Worm (Caenorhabditis elegans): ENCODE results near the gene B0432.14.

Gene B0432.14

DNA sequence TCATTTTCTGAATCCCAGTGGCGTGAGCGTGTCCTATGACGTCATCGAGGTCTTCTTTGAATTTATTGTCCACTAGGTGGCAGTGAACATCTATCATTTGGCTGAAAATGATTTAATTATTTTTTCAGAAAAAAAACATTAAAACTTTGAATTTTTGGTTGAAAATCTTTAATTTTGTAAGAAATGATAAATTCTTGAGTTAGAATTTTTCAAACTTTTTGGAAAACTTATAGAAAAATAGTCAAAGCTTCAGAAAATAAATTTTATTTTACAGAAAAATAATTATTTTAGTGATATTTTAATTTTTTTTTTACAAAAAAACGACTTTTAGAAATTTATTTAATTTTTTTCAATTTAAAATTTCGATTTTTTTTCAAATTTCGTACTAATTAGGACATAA lies 14.5 kb downstream of the B0432.14 start, which contains the start of gene B0432.8:
Gene B0432.8 (minus strand): TSS at position 101 of the 400 bp plus-strand sequence.
- TF ChIP-seq dao-5 (tag; optimal IDR thresholded peaks at IDR 0.05) (no peak), him-1 (tag; optimal IDR thresholded peaks at IDR 0.05) (no peak), W03F9.2 (tag; optimal IDR thresholded peaks at IDR 0.05) (no peak)

DNA sequence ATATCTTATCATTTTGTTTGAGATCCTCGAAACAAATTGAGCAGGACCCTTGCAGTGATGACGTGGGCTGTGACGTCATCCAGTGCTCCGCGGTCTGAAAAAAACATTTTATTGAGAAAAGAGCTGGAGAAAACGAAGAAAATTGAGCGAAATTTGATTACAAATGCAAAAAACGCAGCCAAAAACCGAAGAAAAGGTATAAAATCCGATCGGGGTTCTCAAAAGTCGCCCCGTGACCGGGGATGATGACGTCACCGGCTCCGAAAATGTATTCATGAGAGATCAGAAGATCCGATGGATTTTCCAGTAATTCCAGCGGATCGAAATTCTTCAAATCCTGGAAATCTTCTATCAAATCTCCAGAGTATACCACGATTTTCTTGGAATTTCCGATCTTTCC lies 18.3 kb downstream of the B0432.14 start, which contains the start of gene trul-1:
Gene trul-1 (minus strand): TSS at position 101 of the 400 bp plus-strand sequence.
- TF ChIP-seq W03F9.2 (tag; optimal IDR thresholded peaks at IDR 0.05): no peak
- TF ChIP-seq him-1 (tag; optimal IDR thresholded peaks at IDR 0.05): no peak
- TF ChIP-seq dao-5 (tag; optimal IDR thresholded peaks at IDR 0.05): no peak

- TF ChIP-seq W03F9.2 (tag; optimal IDR thresholded peaks at IDR 0.05): no peak
- no peak for TF ChIP-seq him-1 (tag; optimal IDR thresholded peaks at IDR 0.05)
- no peak for TF ChIP-seq dao-5 (tag; optimal IDR thresholded peaks at IDR 0.05)
Observed at ce11 chrII:283594-283993, 19.4 kb downstream of the B0432.14 start, which contains the start of gene B0432.9. Gene B0432.9 (minus strand): TSS chrII:283694.

- TF ChIP-seq him-1 (tag; optimal IDR thresholded peaks at IDR 0.05) (no peak), W03F9.2 (tag; optimal IDR thresholded peaks at IDR 0.05) (peak; percentile 84)
Observed at ce11 chrII:285627-286550, 21.7 kb downstream of the B0432.14 start, which contains the start of gene B0432.10. Gene B0432.10 (minus strand): TSS chrII:286275.

DNA sequence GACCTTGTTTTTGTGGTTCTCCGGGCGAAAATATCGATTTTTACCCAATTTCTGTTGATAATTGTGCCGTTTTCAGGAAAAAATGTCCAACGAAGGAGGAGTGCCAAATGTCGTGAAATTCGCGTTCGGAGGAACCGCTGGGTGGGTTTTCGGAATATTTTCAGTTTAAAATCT lies 22.3 kb downstream of the B0432.14 start, which contains the start of gene misc-1:
Gene misc-1 (plus strand): TSS at position 75 of the 174 bp plus-strand sequence.
- TF ChIP-seq W03F9.2 (tag; optimal IDR thresholded peaks at IDR 0.05) (no peak), him-1 (tag; optimal IDR thresholded peaks at IDR 0.05) (no peak), dao-5 (tag; optimal IDR thresholded peaks at IDR 0.05) (no peak)

DNA sequence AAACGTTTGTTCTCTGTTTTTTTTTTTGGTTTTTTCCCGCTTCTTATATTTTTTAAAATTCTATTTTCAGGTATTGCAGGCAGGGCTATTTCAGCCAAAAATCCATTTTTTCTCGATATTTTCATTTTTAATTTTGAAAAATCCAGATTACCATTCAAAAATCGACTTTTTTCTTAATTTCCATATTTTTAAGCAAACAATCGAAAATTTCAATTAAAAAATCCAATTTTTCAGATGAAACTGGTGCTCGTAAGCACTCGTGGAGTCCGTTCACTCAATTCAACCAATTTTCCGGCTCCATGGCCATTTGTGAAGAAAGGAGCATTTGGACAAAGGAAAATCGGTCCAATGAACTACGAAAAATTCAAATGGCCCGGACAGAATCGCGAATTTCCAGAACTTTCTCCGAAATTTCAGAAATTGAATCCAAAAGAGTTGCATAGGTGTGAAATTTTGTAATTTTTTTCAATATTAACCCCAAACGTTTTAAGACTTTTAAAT lies 24.6 kb downstream of the B0432.14 start, which contains the start of gene mrpl-41:
Gene mrpl-41 (plus strand): TSS at position 235 of the 501 bp plus-strand sequence.
- TF ChIP-seq him-1 (tag; optimal IDR thresholded peaks at IDR 0.05): no peak
- no peak for TF ChIP-seq W03F9.2 (tag; optimal IDR thresholded peaks at IDR 0.05)

ce11 chrII:290282-290681 lies 26.1 kb downstream of the B0432.14 start, which contains the start of gene djr-1.1:
Gene djr-1.1 (plus strand): TSS chrII:290582.
- no peak for TF ChIP-seq him-1 (tag; optimal IDR thresholded peaks at IDR 0.05)
- no peak for TF ChIP-seq dao-5 (tag; optimal IDR thresholded peaks at IDR 0.05)
- TF ChIP-seq W03F9.2 (tag; optimal IDR thresholded peaks at IDR 0.05): no peak

DNA sequence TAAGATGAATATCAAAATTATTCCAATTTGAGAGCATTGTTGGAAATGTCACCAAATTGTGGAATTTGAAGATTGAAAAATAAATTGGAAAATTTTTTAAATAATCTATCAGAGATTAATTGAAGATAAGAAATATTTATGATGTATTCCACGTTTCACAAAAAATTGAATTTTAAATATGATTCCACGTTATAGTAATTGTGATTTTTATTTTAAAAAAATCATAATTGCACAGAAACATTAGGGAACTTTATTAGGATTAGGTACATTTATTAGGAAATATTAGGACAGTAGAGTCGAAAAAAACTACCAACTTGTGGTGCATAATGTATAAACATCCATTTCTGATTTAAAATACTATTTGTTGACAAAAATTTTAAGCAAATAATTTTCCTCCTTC lies 30.5 kb downstream of the B0432.14 start, which contains the start of gene B0432.11:
Gene B0432.11 (minus strand): TSS at position 101 of the 400 bp plus-strand sequence.
- TF ChIP-seq W03F9.2 (tag; optimal IDR thresholded peaks at IDR 0.05) (no peak), him-1 (tag; optimal IDR thresholded peaks at IDR 0.05) (no peak)

DNA sequence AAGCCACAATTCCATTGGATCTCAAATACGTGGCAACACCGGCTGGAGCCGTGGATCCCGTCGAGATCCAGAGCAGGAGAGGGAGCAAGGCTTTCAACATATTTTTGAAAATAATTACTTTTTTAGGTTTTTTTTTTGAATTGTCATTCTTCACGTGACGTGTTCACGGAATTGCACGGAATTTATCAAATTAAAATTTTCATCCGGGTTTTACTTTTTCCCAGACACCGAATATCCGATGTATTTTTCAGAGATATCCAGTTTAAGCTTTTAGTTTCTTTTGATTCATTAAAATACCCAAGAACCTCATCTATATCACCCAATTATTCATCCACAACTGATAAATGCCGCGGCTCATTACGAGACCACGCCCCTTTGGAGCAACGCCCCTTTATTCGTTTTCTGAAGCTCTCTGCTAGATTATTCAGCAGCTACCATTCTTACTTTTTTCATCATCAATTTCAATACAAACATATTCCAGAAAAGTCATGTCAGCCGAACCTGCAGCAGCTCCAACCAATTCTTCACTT lies 32.8 kb downstream of the B0432.14 start, which contains the start of the genes clec-117 and B0432.1:
Gene clec-117 (minus strand): TSS at position 101 of the 530 bp plus-strand sequence.
Gene B0432.1 (plus strand): TSS at position 480 of the 530 bp plus-strand sequence.
- TF ChIP-seq him-1 (tag; optimal IDR thresholded peaks at IDR 0.05): no peak
- TF ChIP-seq dao-5 (tag; optimal IDR thresholded peaks at IDR 0.05): no peak
- TF ChIP-seq W03F9.2 (tag; optimal IDR thresholded peaks at IDR 0.05): no peak

ce11 chrII:299684-300083 lies 35.5 kb downstream of the B0432.14 start, which contains the start of gene K01A2.6:
Gene K01A2.6 (plus strand): TSS chrII:299984.
- TF ChIP-seq him-1 (tag; optimal IDR thresholded peaks at IDR 0.05) (no peak), W03F9.2 (tag; optimal IDR thresholded peaks at IDR 0.05) (no peak), dao-5 (tag; optimal IDR thresholded peaks at IDR 0.05) (no peak)

ce11 chrII:300977-301772 lies 37.0 kb downstream of the B0432.14 start, which contains the start of gene K01A2.5:
Gene K01A2.5 (plus strand): TSS chrII:301273.
- TF ChIP-seq W03F9.2 (tag; optimal IDR thresholded peaks at IDR 0.05) (no peak), him-1 (tag; optimal IDR thresholded peaks at IDR 0.05) (no peak), dao-5 (tag; optimal IDR thresholded peaks at IDR 0.05) (no peak)

- TF ChIP-seq dao-5 (tag; optimal IDR thresholded peaks at IDR 0.05) (no peak), him-1 (tag; optimal IDR thresholded peaks at IDR 0.05) (no peak), W03F9.2 (tag; optimal IDR thresholded peaks at IDR 0.05) (no peak)
Observed at ce11 chrII:303927-304711, 40.0 kb downstream of the B0432.14 start.

All from whole organism, L4/young adult.